Worm (Caenorhabditis elegans) whole organism, L3 larva: Measurements from ENCODE around the gene F55B11.5.

Experiments
- R02D3.7 ChIP-seq: fragments of 150-350 bp; optimal IDR thresholded peaks from 2 replicates; lab custom pipeline; 2014; ENCODE audit warnings: missing biosample characterization, missing genetic modification characterization
- eor-1 ChIP-seq, 2 experiments: fragments of 150-350 bp; optimal IDR thresholded peaks; 2 replicates each; lab custom pipeline; 2014 to 2018; ENCODE audit warnings: missing biosample characterization in 2 of 2, missing genetic modification characterization in 2 of 2
- fos-1 ChIP-seq: fragments of 150-350 bp; optimal IDR thresholded peaks from 2 replicates; lab custom pipeline; 2014; ENCODE audit warnings: missing biosample characterization, missing genetic modification characterization
- lin-15B ChIP-seq: fragments of 150-350 bp; optimal IDR thresholded peaks from 2 replicates; lab custom pipeline; 2014; ENCODE audit warnings: missing biosample characterization, missing genetic modification characterization
- nhr-12 ChIP-seq: fragments of 150-350 bp; optimal IDR thresholded peaks from 2 replicates; lab custom pipeline; 2014; ENCODE audit warnings: missing biosample characterization, missing genetic modification characterization
- nhr-237 ChIP-seq: fragments of 150-350 bp; optimal IDR thresholded peaks from 2 replicates; lab custom pipeline; 2014; ENCODE audit warnings: missing biosample characterization, missing genetic modification characterization
- skn-1 ChIP-seq: fragments of 150-350 bp; optimal IDR thresholded peaks from 2 replicates; lab custom pipeline; 2014; ENCODE audit warnings: missing biosample characterization, missing genetic modification characterization
- unc-62 ChIP-seq: fragments of 150-350 bp; sonication (generic microtip); optimal IDR thresholded peaks from 4 replicates; lab custom pipeline; 2014; ENCODE audit warnings: missing biosample characterization, missing genetic modification reagents, missing genetic modification characterization
- zag-1 ChIP-seq: fragments of 150-350 bp; optimal IDR thresholded peaks from 2 replicates; lab custom pipeline; 2014; ENCODE audit warnings: missing biosample characterization, missing genetic modification characterization
- ztf-11 ChIP-seq: fragments of 150-350 bp; optimal IDR thresholded peaks from 2 replicates; lab custom pipeline; 2014; ENCODE audit warnings: missing biosample characterization, missing genetic modification characterization

DNA sequence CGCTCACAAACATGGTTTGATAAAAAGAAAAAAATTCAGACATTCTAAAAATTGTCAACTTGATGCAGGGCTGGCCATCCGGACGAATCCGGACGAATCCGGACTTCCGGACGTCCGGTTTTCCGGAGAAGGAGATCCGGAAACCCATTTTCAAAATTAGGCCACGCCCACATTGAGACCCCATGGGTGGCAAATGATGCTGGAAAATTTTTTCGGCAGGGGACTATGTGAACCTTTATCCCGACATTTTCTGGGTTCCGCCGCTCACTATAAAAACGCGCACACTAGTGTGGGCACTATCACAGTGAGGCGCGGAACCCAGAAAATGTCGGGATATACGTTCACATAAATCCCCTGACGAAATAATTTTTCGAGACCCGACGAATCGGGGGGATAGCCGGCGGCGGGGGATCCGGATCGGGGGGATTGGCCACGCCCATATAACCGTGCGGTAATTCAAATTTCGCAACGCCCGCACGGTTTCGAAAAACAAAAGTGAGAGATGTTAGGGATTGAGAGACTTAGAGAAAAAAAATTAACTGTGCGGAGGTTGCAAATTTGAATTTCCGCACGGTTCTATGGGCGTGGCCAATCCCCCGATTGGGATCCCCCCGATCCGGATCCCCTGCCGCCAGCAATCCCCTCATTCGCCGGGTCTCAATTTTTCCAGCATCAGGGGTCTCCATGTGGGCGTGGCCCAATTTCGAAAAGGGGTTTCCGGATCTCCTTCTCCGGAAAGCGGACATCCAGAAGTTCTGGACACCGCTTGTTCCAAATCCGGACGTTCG, 39.5 kb upstream of the F55B11.5 start:
- TF ChIP-seq nhr-12 (tag; lab: Kevin White, UChicago) (no peak), fos-1 (no peak), ztf-11 (tag; lab: Kevin White, UChicago) (no peak), eor-1 (tag; optimal IDR thresholded peaks at IDR 0.05; lab: Kevin White, UChicago) (no peak), zag-1 (no peak), R02D3.7 (tag; lab: Kevin White, UChicago) (no peak), nhr-237 (tag; lab: Kevin White, UChicago) (no peak), skn-1 (tag; lab: Kevin White, UChicago) (no peak), unc-62 (GFP tag; lab: Kevin White, UChicago) (no peak), lin-15B (tag; lab: Kevin White, UChicago) (no peak)
